Fruit fly (Drosophila melanogaster): ENCODE data around the gene beta'COP.

DNA sequence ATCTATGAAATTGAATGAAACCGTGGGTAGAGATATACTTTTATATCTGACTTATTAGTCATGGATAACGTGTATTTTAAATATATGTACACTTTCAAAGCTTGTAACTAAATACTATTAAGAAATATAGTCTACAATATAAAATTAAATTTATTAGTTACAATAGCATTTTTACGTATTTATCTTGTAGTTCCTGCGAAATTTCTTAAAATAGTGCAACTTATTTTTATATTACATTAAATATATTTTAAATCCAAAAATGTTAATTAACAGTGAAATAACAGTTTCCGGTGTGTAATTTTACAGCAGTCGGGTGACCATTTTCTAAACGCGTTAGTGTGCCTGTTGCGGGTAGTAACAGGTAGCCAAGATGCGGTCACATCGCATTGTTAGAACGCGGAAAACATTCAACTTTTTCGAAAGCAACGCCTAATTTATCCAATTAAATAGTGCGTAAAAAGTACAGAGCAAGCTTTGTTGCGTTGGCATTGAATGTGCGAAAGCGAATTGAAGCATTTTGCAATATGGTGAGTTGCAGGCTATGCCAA is 20.0 kb downstream of the beta'COP start, which contains the start of the genes CG10859 and CG7110:
- TF ChIP-seq ttk (optimal IDR thresholded peaks at IDR 0.05): no peak
- TF ChIP-seq h (optimal IDR thresholded peaks at IDR 0.05): no peak
- TF ChIP-seq Sin3A (optimal IDR thresholded peaks at IDR 0.05): no peak
- TF ChIP-seq psq (optimal IDR thresholded peaks at IDR 0.05): no peak
- no peak for TF ChIP-seq insv (optimal IDR thresholded peaks at IDR 0.05)
- no peak for TF ChIP-seq Myc (optimal IDR thresholded peaks at IDR 0.05)
